Worm (Caenorhabditis elegans) whole organism, L2 larva: ENCODE measurements around the gene scl-20.

Experiments used
- ceh-82 ChIP-seq: fragments of 150-350 bp; optimal IDR thresholded peaks from 2 replicates; lab custom pipeline; 2014; ENCODE audit warnings: missing biosample characterization, missing genetic modification characterization
- elt-3 ChIP-seq: sonication (generic microtip); optimal IDR thresholded peaks from 2 replicates; lab custom pipeline; 2017; ENCODE audit warnings: missing biosample characterization, missing genetic modification characterization
- fos-1 ChIP-seq: fragments of 150-350 bp; optimal IDR thresholded peaks from 2 replicates; lab custom pipeline; 2014; ENCODE audit warnings: missing biosample characterization, missing genetic modification characterization
- gmeb-1 ChIP-seq: fragments of 150-350 bp; optimal IDR thresholded peaks from 2 replicates; lab custom pipeline; 2014; ENCODE audit warnings: missing biosample characterization, missing genetic modification characterization
- nhr-12 ChIP-seq: fragments of 150-350 bp; optimal IDR thresholded peaks from 2 replicates; lab custom pipeline; 2014; ENCODE audit warnings: missing biosample characterization, missing genetic modification characterization
- nhr-21 ChIP-seq: fragments of 150-350 bp; optimal IDR thresholded peaks from 2 replicates; lab custom pipeline; 2014; ENCODE audit warnings: missing biosample characterization, missing genetic modification characterization
- nhr-237 ChIP-seq: fragments of 150-350 bp; optimal IDR thresholded peaks from 2 replicates; lab custom pipeline; 2014; ENCODE audit warnings: missing biosample characterization, missing genetic modification characterization
- unc-39 ChIP-seq: fragments of 150-350 bp; optimal IDR thresholded peaks from 2 replicates; lab custom pipeline; 2014; ENCODE audit warnings: missing biosample characterization, missing genetic modification characterization

DNA sequence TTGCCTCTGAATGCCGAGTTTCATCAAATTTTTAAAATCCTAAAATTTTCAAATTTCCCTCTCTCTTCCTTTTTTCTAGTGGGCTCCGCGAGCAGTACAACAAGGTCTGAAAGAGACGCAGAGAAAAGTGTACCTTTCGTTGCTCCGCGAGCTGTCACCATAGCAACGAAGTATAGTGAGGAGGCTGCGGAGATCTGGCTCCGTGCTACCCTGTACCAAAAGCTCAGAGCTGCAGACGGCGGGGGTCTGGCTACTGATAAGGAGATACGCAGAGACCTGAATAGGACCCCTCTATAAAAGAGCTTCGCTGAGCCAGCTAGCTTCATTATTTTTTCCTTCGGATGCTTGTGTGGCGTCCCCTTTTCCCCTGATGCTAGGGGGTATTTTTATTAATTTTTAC is 49.2 kb upstream of the scl-20 start, which contains the start of gene Y17D7B.10:
- TF ChIP-seq nhr-237 (tag; lab: Kevin White, UChicago), result no peak
- TF ChIP-seq nhr-21 (tag; lab: Kevin White, UChicago), result no peak
- no peak for TF ChIP-seq fos-1
- no peak for TF ChIP-seq nhr-12 (tag; lab: Kevin White, UChicago)
- no peak for TF ChIP-seq ceh-82 (tag; lab: Kevin White, UChicago)
- no peak for TF ChIP-seq unc-39 (tag; lab: Kevin White, UChicago)
- no peak for TF ChIP-seq gmeb-1 (tag; lab: Kevin White, UChicago)
- TF ChIP-seq elt-3 (tag; lab: Kevin White, UChicago), result no peak
